Worm (Caenorhabditis elegans): Measurements from ENCODE around the gene ssp-10.

The ssp-10 gene

ce11 chrIV:9872210-9872609 lies 21.4 kb upstream of the ssp-10 start:
- no peak for TF ChIP-seq ceh-62 (tag; optimal IDR thresholded peaks at IDR 0.05)
- TF ChIP-seq unc-62 (GFP tag; optimal IDR thresholded peaks at IDR 0.05 in 1 of 2), result no peak
- TF ChIP-seq unc-62 (tag; optimal IDR thresholded peaks at IDR 0.05), result no peak
- TF ChIP-seq lin-38 (GFP tag; IDR thresholded peaks at IDR 0.05), result no peak
- no peak for TF ChIP-seq lir-3 (tag; optimal IDR thresholded peaks at IDR 0.05)
- TF ChIP-seq ceh-28 (tag; optimal IDR thresholded peaks at IDR 0.05), result no peak
- TF ChIP-seq nhr-77 (tag; optimal IDR thresholded peaks at IDR 0.05), result no peak
- TF ChIP-seq nhr-10 (tag; optimal IDR thresholded peaks at IDR 0.05), result no peak
- no peak for TF ChIP-seq skn-1 (tag; optimal IDR thresholded peaks at IDR 0.05)
- no peak for TF ChIP-seq D1046.2 (GFP tag; IDR thresholded peaks at IDR 0.05)
- no peak for TF ChIP-seq nhr-111 (GFP tag; optimal IDR thresholded peaks at IDR 0.05)

- TF ChIP-seq daf-8 (GFP tag; IDR thresholded peaks at IDR 0.05) (no peak), mdl-1 (tag; optimal IDR thresholded peaks at IDR 0.05) (no peak), mxl-3 (GFP tag; optimal IDR thresholded peaks at IDR 0.05) (no peak), fos-1 (tag; optimal IDR thresholded peaks at IDR 0.05) (no peak), lir-3 (tag; optimal IDR thresholded peaks at IDR 0.05) (no peak), nhr-111 (GFP tag; optimal IDR thresholded peaks at IDR 0.05) (no peak)
Measured at ce11 chrIV:9869344-9869743, 18.5 kb upstream of the ssp-10 start.

ce11 chrIV:9867915-9868314 lies 17.1 kb upstream of the ssp-10 start:
- TF ChIP-seq nhr-11 (tag; optimal IDR thresholded peaks at IDR 0.05), result peak; percentile 58
- peak; percentile 98 for TF ChIP-seq nhr-48 (tag; optimal IDR thresholded peaks at IDR 0.05)
- TF ChIP-seq nhr-102 (tag; optimal IDR thresholded peaks at IDR 0.05), result peak; percentile 52
- TF ChIP-seq mdl-1 (tag; optimal IDR thresholded peaks at IDR 0.05), result peak in 1 of 2 experiments; percentile 72
- TF ChIP-seq ceh-20 (GFP tag; IDR thresholded peaks at IDR 0.05), result peak; percentile 58; the same call in 1 of the 2 replicates
- peak; percentile 29 for TF ChIP-seq T20F7.1 (GFP tag; optimal IDR thresholded peaks at IDR 0.05)
- peak; percentile 93 for TF ChIP-seq hlh-30 (tag; optimal IDR thresholded peaks at IDR 0.05; ENCODE audit: insufficient read depth)
- no peak for TF ChIP-seq mxl-2 (GFP tag; conservative IDR thresholded peaks at IDR 0.05)
- peak; percentile 59 for TF ChIP-seq mep-1 (tag; optimal IDR thresholded peaks at IDR 0.05)
- peak; percentile 90 for TF ChIP-seq hlh-11 (tag; optimal IDR thresholded peaks at IDR 0.05)
- TF ChIP-seq dve-1 (tag; optimal IDR thresholded peaks at IDR 0.05; ENCODE audit: insufficient read depth), result peak; percentile 6
- TF ChIP-seq nhr-28 (tag; optimal IDR thresholded peaks at IDR 0.05), result peak; percentile 92
- TF ChIP-seq mdt-29 (GFP tag; IDR thresholded peaks at IDR 0.05), result peak; percentile 90
- TF ChIP-seq aha-1 (tag), result peak; percentile 92
- peak; percentile 49 for TF ChIP-seq nhr-25 (tag; optimal IDR thresholded peaks at IDR 0.05; ENCODE audit: borderline replicate concordance, insufficient read depth)
- peak; percentile 94 for TF ChIP-seq cey-2 (tag; optimal IDR thresholded peaks at IDR 0.05; ENCODE audit: borderline replicate concordance, insufficient read depth)
- TF ChIP-seq nhr-77 (tag; optimal IDR thresholded peaks at IDR 0.05), result peak; percentile 12
- no peak for TF ChIP-seq egl-27 (tag; optimal IDR thresholded peaks at IDR 0.05)
- peak; percentile 5 to 79 for TF ChIP-seq lsy-2 (tag; optimal IDR thresholded peaks at IDR 0.05)
- no peak for TF ChIP-seq nhr-237 (tag; optimal IDR thresholded peaks at IDR 0.05)
- peak; percentile 49 for TF ChIP-seq dpl-1 (GFP tag; optimal IDR thresholded peaks at IDR 0.05)
- TF ChIP-seq ceh-32 (tag; optimal IDR thresholded peaks at IDR 0.05; ENCODE audit: poor library complexity), result no peak
- peak; percentile 24; the same call in 1 of the 2 replicates for TF ChIP-seq tra-1 (GFP tag; IDR thresholded peaks at IDR 0.05)
- TF ChIP-seq mes-2 (tag; optimal IDR thresholded peaks at IDR 0.05; ENCODE audit: poor library complexity, severe bottlenecking), result peak; percentile 41
- TF ChIP-seq ama-1 (optimal IDR thresholded peaks at IDR 0.05), result no peak
- TF ChIP-seq nhr-10 (tag; optimal IDR thresholded peaks at IDR 0.05), result peak; percentile 14
- no peak for TF ChIP-seq fos-1 (tag; optimal IDR thresholded peaks at IDR 0.05)
- TF ChIP-seq nhr-111 (GFP tag; optimal IDR thresholded peaks at IDR 0.05), result no peak
- peak; percentile 9 for TF ChIP-seq duxl-1 (tag; optimal IDR thresholded peaks at IDR 0.05; ENCODE audit: poor library complexity)
- peak; percentile 75 for TF ChIP-seq gei-8 (GFP tag; optimal IDR thresholded peaks at IDR 0.05)
- peak; percentile 79 for TF ChIP-seq dmd-6 (GFP tag; IDR thresholded peaks at IDR 0.05)
- TF ChIP-seq mxl-3 (GFP tag; optimal IDR thresholded peaks at IDR 0.05), result peak; percentile 86
- TF ChIP-seq unc-62 (GFP tag; optimal IDR thresholded peaks at IDR 0.05 in 1 of 2), result peak in 1 of 2 experiments; percentile 98
- TF ChIP-seq unc-62 (tag; optimal IDR thresholded peaks at IDR 0.05), result no peak
- no peak for TF ChIP-seq F49E8.2 (tag; optimal IDR thresholded peaks at IDR 0.05; ENCODE audit: borderline replicate concordance)
- no peak for TF ChIP-seq ztf-7 (tag; optimal IDR thresholded peaks at IDR 0.05)
- TF ChIP-seq daf-8 (GFP tag; IDR thresholded peaks at IDR 0.05), result no peak

Measured in whole organism, L4 larva.